Worm (Caenorhabditis elegans) whole organism, early embryonic: ENCODE results near the gene F09E5.3.

Source experiments
- B0310.2 ChIP-seq: sonication (generic microtip); optimal IDR thresholded peaks from 2 replicates; lab custom pipeline; 2016; ENCODE audit warnings: mild to moderate bottlenecking, missing genetic modification characterization, missing compliant biosample characterization
- ama-1 ChIP-seq: fragments of 150-350 bp; optimal IDR thresholded peaks from 2 replicates; lab custom pipeline; 2014
- ceh-13 ChIP-seq: fragments of 200-800 bp; sonication (Bioruptor generic); optimal IDR thresholded peaks from 2 replicates; lab custom pipeline; 2018; ENCODE audit warnings: mild to moderate bottlenecking, missing genetic modification characterization, missing compliant biosample characterization
- ets-7 ChIP-seq: sonication (generic microtip); optimal IDR thresholded peaks from 2 replicates; lab custom pipeline; 2016; ENCODE audit warnings: missing genotype, missing genetic modification characterization, missing compliant biosample characterization
- flt-1 ChIP-seq: fragments of 200-800 bp; sonication (Bioruptor generic); IDR thresholded peaks from 2 replicates; pipeline ENCODE4 v1.3.6; 2022; ENCODE audit warnings: missing genetic modification characterization, missing compliant biosample characterization
- hmg-4 ChIP-seq: fragments of 200-800 bp; sonication (Bioruptor generic); optimal IDR thresholded peaks from 2 replicates; lab custom pipeline; 2018; ENCODE audit warnings: mild to moderate bottlenecking, missing genetic modification characterization, missing compliant biosample characterization
- pes-1 ChIP-seq: fragments of 200-800 bp; sonication (Bioruptor generic); IDR thresholded peaks from 2 replicates; pipeline ENCODE4 v1.3.6; 2022; ENCODE audit warnings: missing genetic modification reagents, missing genetic modification characterization, missing compliant biosample characterization
- sea-1 ChIP-seq: fragments of 200-800 bp; sonication (Bioruptor generic); conservative IDR thresholded peaks from 2 replicates; pipeline ENCODE4 v1.3.6; 2022; ENCODE audit warnings: missing genetic modification characterization, missing compliant biosample characterization
- tbx-11 ChIP-seq: fragments of 200-800 bp; sonication (Bioruptor generic); IDR thresholded peaks from 2 replicates; pipeline ENCODE4 v1.3.6; 2022; ENCODE audit warnings: missing genetic modification characterization, missing compliant biosample characterization
- tbx-37 ChIP-seq: fragments of 200-800 bp; sonication (Bioruptor generic); conservative IDR thresholded peaks from 2 replicates; pipeline ENCODE4 v1.3.6; 2022; ENCODE audit warnings: missing genetic modification reagents, missing genetic modification characterization, missing compliant biosample characterization
- tra-4 ChIP-seq: sonication (generic microtip); optimal IDR thresholded peaks from 2 replicates; lab custom pipeline; 2017; ENCODE audit warnings: missing genetic modification characterization, missing compliant biosample characterization

- TF ChIP-seq tbx-11 (GFP tag; lab: Robert Waterston, UW) = no peak
- no peak for TF ChIP-seq ets-7
- TF ChIP-seq tra-4 (tag; lab: Kevin White, UChicago) = no peak
- no peak for TF ChIP-seq B0310.2 (tag; lab: Kevin White, UChicago)
- TF ChIP-seq pes-1 (GFP tag; lab: Robert Waterston, UW) = no peak
- TF ChIP-seq hmg-4 = no peak
- no peak for TF ChIP-seq tbx-37 (GFP tag; lab: Robert Waterston, UW)
- TF ChIP-seq ama-1 (lab: Kevin White, UChicago) = no peak
- TF ChIP-seq flt-1 (GFP tag; lab: Robert Waterston, UW) = no peak
- no peak for TF ChIP-seq sea-1 (GFP tag; lab: Robert Waterston, UW)
- TF ChIP-seq ceh-13 (GFP tag; lab: Kevin White, UChicago) = no peak
These were observed 21.8 kb downstream of the F09E5.3 start, which contains the start of gene pink-1 for ce11 chrII:5395594-5395993.
